Fruit fly (Drosophila melanogaster): ENCODE measurements around the gene tgo.
A peak's percentile ranks its signal among the peaks of the same experiment; 100 is the strongest.

Gene tgo

dm6 chr3R:9047561-9048465 lies 28.0 kb upstream of the tgo start, which contains the start of gene Rel (continued):
- TF ChIP-seq OdsH (GFP tag; optimal IDR thresholded peaks at IDR 0.05), result peak; percentile 62
- peak; percentile 75 for TF ChIP-seq fkh (GFP tag; optimal IDR thresholded peaks at IDR 0.05)
- peak; percentile 72 for TF ChIP-seq CG34406 (GFP tag; optimal IDR thresholded peaks at IDR 0.05)
- peak; percentile 56 for TF ChIP-seq esn (GFP tag; optimal IDR thresholded peaks at IDR 0.05)
- TF ChIP-seq Eip93F (GFP tag; optimal IDR thresholded peaks at IDR 0.05), result peak; percentile 38
- TF ChIP-seq spab (GFP tag; optimal IDR thresholded peaks at IDR 0.05), result no peak
- TF ChIP-seq Sox102F (GFP tag; optimal IDR thresholded peaks at IDR 0.05), result peak; percentile 20
- peak; percentile 72 for TF ChIP-seq Blimp-1 (GFP tag; optimal IDR thresholded peaks at IDR 0.05)
- peak; percentile 6 for TF ChIP-seq Eip75B (GFP tag; optimal IDR thresholded peaks at IDR 0.05)
- TF ChIP-seq achi (GFP tag; optimal IDR thresholded peaks at IDR 0.05), result peak; percentile 59
- TF ChIP-seq CG3919 (GFP tag; optimal IDR thresholded peaks at IDR 0.05), result peak; percentile 53
- TF ChIP-seq dac (GFP tag; optimal IDR thresholded peaks at IDR 0.05), result no peak
- peak; percentile 13 for TF ChIP-seq Sox14 (GFP tag; optimal IDR thresholded peaks at IDR 0.05)
- peak; percentile 16 for TF ChIP-seq lz (GFP tag; optimal IDR thresholded peaks at IDR 0.05)
- TF ChIP-seq dsx (GFP tag; optimal IDR thresholded peaks at IDR 0.05; ENCODE audit: poor library complexity, severe bottlenecking), result peak; percentile 68
- peak; percentile 18 for TF ChIP-seq CG6808 (GFP tag; optimal IDR thresholded peaks at IDR 0.05)
- TF ChIP-seq Gug (GFP tag; IDR thresholded peaks at IDR 0.05), result no peak
- TF ChIP-seq Eip78C (GFP tag), result peak; percentile 76
- TF ChIP-seq fd59A (GFP tag; optimal IDR thresholded peaks at IDR 0.05), result peak; percentile 13
- TF ChIP-seq CG6854 (GFP tag; optimal IDR thresholded peaks at IDR 0.05), result peak; percentile 90
- TF ChIP-seq Hr4 (GFP tag; optimal IDR thresholded peaks at IDR 0.05), result peak; percentile 40
- TF ChIP-seq Hr39 (GFP tag; optimal IDR thresholded peaks at IDR 0.05), result peak; percentile 27
- TF ChIP-seq CG7368 (GFP tag; optimal IDR thresholded peaks at IDR 0.05), result no peak
- peak; percentile 7 for TF ChIP-seq CG9139 (GFP tag; optimal IDR thresholded peaks at IDR 0.05)
- no peak for TF ChIP-seq Lpt (GFP tag; optimal IDR thresholded peaks at IDR 0.05)
- TF ChIP-seq topi (GFP tag; optimal IDR thresholded peaks at IDR 0.05), result peak; percentile 15
- TF ChIP-seq cyc (GFP tag; optimal IDR thresholded peaks at IDR 0.05), result peak; percentile 30
- peak; percentile 21 for TF ChIP-seq pdm3 (GFP tag; optimal IDR thresholded peaks at IDR 0.05)

DNA sequence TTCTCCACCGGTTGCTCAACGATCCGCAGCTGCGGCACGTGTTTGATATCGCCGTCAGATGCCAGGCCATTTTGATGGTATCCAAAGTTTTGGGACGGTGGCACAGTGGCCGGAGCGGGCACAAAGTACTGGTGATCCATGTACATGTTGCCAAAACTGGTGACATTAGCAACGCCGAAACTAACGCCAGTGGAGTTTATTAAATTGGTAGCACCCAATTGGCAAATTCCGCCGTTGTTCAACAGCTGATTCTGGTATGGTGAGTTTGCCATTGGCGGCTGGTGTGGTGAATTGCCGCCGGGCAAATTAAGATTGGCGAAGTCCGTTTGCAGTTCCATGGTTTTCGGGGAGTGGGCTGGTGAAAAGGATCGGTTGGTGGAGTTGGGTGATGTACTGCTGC lies 27.1 kb upstream of the tgo start:
- TF ChIP-seq Sox102F (GFP tag; optimal IDR thresholded peaks at IDR 0.05) (no peak), Eip78C (GFP tag) (peak; percentile 72)

DNA sequence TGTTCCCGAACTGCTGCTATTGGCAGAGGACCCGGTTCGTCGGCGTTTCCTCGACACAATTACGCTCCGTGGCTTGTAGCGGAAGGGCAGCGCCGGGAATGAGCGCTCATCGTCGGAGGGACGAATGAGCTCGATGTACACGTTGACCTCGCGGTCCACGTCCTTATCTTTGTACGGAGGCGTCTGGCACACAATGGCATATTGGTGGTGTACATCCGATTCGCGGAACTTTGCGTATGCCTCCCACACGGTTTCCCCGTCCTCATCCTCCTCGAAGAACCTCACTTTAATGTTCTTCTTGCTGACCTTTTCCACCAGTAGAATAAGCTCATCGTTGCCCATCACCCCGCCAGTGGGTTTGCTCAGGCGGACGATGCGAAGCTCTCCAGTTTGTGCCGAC lies 25.9 kb upstream of the tgo start:
- no peak for TF ChIP-seq net (GFP tag; optimal IDR thresholded peaks at IDR 0.05)
- TF ChIP-seq svp (GFP tag), result peak; percentile 91
- TF ChIP-seq CG11902 (GFP tag; optimal IDR thresholded peaks at IDR 0.05), result no peak

DNA sequence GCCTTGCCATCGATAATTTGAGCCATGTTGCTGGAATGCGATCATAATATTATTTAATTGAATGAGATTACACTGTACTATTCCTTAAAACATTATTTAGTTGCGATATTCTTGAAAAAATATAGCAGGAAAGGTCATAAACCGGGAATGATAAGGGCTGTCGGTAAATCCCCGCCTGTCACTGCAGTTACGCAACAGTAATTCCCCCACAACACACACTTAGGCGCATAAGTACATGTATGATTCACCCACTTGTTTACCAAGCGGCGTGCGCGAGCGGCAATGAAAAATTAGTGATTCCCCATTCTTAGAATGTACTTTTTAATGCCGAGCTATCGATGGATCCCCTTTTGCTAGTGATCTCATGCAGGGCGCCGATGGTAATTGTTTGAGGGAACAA lies 23.8 kb upstream of the tgo start:
- no peak for TF ChIP-seq Sox102F (GFP tag; optimal IDR thresholded peaks at IDR 0.05)
- TF ChIP-seq dsx (GFP tag; optimal IDR thresholded peaks at IDR 0.05; ENCODE audit: poor library complexity, severe bottlenecking), result no peak
- no peak for TF ChIP-seq Hr4 (GFP tag; optimal IDR thresholded peaks at IDR 0.05)
- TF ChIP-seq Eip75B (GFP tag; optimal IDR thresholded peaks at IDR 0.05), result no peak
- TF ChIP-seq Sox14 (GFP tag; optimal IDR thresholded peaks at IDR 0.05), result no peak
- TF ChIP-seq CG31627 (GFP tag; optimal IDR thresholded peaks at IDR 0.05), result no peak
- TF ChIP-seq CG11902 (GFP tag; optimal IDR thresholded peaks at IDR 0.05), result no peak
- TF ChIP-seq Hr39 (GFP tag; optimal IDR thresholded peaks at IDR 0.05), result no peak
- peak; percentile 99 for TF ChIP-seq vri (GFP tag; optimal IDR thresholded peaks at IDR 0.05)
- TF ChIP-seq svp (GFP tag), result peak; percentile 91
- no peak for TF ChIP-seq CG4318 (GFP tag; optimal IDR thresholded peaks at IDR 0.05)
- TF ChIP-seq fkh (GFP tag; optimal IDR thresholded peaks at IDR 0.05), result peak; percentile 1
- TF ChIP-seq CG6808 (GFP tag; optimal IDR thresholded peaks at IDR 0.05), result no peak
- no peak for TF ChIP-seq pdm3 (GFP tag; optimal IDR thresholded peaks at IDR 0.05)
- TF ChIP-seq CG8119 (GFP tag; IDR thresholded peaks at IDR 0.05), result no peak
- TF ChIP-seq ss (GFP tag; optimal IDR thresholded peaks at IDR 0.05), result no peak
- no peak for TF ChIP-seq Eip93F (GFP tag; optimal IDR thresholded peaks at IDR 0.05)
- no peak for TF ChIP-seq esn (GFP tag; optimal IDR thresholded peaks at IDR 0.05)
- no peak for TF ChIP-seq CG6276 (GFP tag; optimal IDR thresholded peaks at IDR 0.05)
- no peak for TF ChIP-seq fd85E (GFP tag; optimal IDR thresholded peaks at IDR 0.05)
- no peak for TF ChIP-seq topi (GFP tag; optimal IDR thresholded peaks at IDR 0.05)
- no peak for TF ChIP-seq Smox (GFP tag; optimal IDR thresholded peaks at IDR 0.05)
- TF ChIP-seq Ets21C (GFP tag; optimal IDR thresholded peaks at IDR 0.05), result no peak

Measured in whole organism, prepupa.